Worm (Caenorhabditis elegans) whole organism, L2 larva: ENCODE data around the gene str-19.

ENCODE experiments used
- R02D3.7 ChIP-seq: fragments of 150-350 bp; optimal IDR thresholded peaks from 2 replicates; lab custom pipeline; 2014; ENCODE audit warnings: missing biosample characterization, missing genetic modification characterization
- ZK546.5 ChIP-seq: sonication (generic microtip); optimal IDR thresholded peaks from 2 replicates; lab custom pipeline; 2017; ENCODE audit warnings: missing biosample characterization, missing genetic modification characterization
- alr-1 ChIP-seq: fragments of 150-350 bp; optimal IDR thresholded peaks from 2 replicates; lab custom pipeline; 2014; ENCODE audit warnings: missing biosample characterization, missing genetic modification characterization
- egl-27 ChIP-seq: sonication (generic microtip); optimal IDR thresholded peaks from 3 replicates; lab custom pipeline; 2017; ENCODE audit warnings: missing biosample characterization, missing genetic modification reagents, missing genetic modification characterization
- fos-1 ChIP-seq: fragments of 150-350 bp; optimal IDR thresholded peaks from 2 replicates; lab custom pipeline; 2014; ENCODE audit warnings: missing biosample characterization, missing genetic modification characterization
- lsy-2 ChIP-seq, 2 experiments: fragments of 150-350 bp in 1 of 2; sonication (generic microtip) in 1 of 2; optimal IDR thresholded peaks; 2 replicates each; lab custom pipeline; 2014 to 2017; ENCODE audit warnings: missing biosample characterization in 2 of 2, missing genetic modification characterization in 2 of 2
- mbf-1 ChIP-seq: sonication (generic microtip); optimal IDR thresholded peaks from 2 replicates; lab custom pipeline; 2017; ENCODE audit warnings: missing biosample characterization, missing genetic modification characterization
- mdl-1 ChIP-seq, 2 experiments: fragments of 150-350 bp in 1 of 2; sonication (generic microtip) in 1 of 2; optimal IDR thresholded peaks; 2 replicates each; lab custom pipeline; 2017; ENCODE audit warnings: missing biosample characterization in 2 of 2, missing genetic modification characterization in 2 of 2
- unc-39 ChIP-seq: fragments of 150-350 bp; optimal IDR thresholded peaks from 2 replicates; lab custom pipeline; 2014; ENCODE audit warnings: missing biosample characterization, missing genetic modification characterization
- ztf-1 ChIP-seq: fragments of 200-800 bp; sonication (Bioruptor generic); conservative IDR thresholded peaks from 2 replicates; pipeline ENCODE4 v1.3.6; 2022; ENCODE audit warnings: missing genetic modification characterization, missing compliant biosample characterization
- ztf-11 ChIP-seq: sonication (generic microtip); optimal IDR thresholded peaks from 2 replicates; lab custom pipeline; 2017; ENCODE audit warnings: missing biosample characterization, missing genetic modification characterization

DNA sequence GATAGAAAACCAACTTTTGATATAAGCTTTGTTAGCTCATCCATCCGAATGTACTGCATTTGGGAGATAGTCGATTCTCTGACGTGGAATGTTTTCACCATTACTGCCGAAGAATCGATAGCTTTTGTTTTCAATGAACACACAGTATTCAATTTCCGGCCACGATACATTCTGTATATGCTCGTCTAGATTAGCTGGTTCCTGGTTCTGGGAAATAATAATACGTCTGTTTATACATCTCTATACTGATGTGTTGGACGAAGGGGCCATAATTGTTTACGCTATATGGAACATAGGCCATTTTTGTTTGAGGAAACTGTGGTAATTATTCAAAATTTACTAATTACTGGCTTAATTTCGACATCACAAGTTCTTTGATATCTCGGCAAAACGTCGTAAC is 5.9 kb upstream of the str-19 start, which contains the start of gene str-6:
- TF ChIP-seq alr-1 (no peak), unc-39 (tag; lab: Kevin White, UChicago) (no peak), egl-27 (no peak), fos-1 (no peak), ztf-1 (GFP tag; lab: Robert Waterston, UW) (no peak), ZK546.5 (no peak), R02D3.7 (tag; lab: Kevin White, UChicago) (no peak), lsy-2 (tag; optimal IDR thresholded peaks at IDR 0.05; lab: Kevin White, UChicago) (no peak), mbf-1 (no peak), ztf-11 (tag; lab: Kevin White, UChicago) (no peak), mdl-1 (tag; optimal IDR thresholded peaks at IDR 0.05; lab: Kevin White, UChicago) (no peak)
